Fruit fly (Drosophila melanogaster) whole organism, embryonic: ENCODE results near the gene CG14252.
A peak's percentile ranks its signal among the peaks of the same experiment; 100 is the strongest.

Experiments used
- Atf6 ChIP-seq: fragments of 200-800 bp; sonication (Bioruptor generic); IDR thresholded peaks from 2 replicates; pipeline ENCODE4 v1.3.6; 2022; ENCODE audit warnings: missing biosample characterization, missing genetic modification characterization
- BtbVII ChIP-seq: fragments of 200-800 bp; sonication (Bioruptor generic); optimal IDR thresholded peaks from 3 replicates; lab custom pipeline; 2017; ENCODE audit warnings: missing biosample characterization, mild to moderate bottlenecking, missing genetic modification characterization
- CG10431 ChIP-seq: fragments of 200-800 bp; sonication (Bioruptor generic); optimal IDR thresholded peaks from 3 replicates; lab custom pipeline; 2018; ENCODE audit warnings: missing biosample characterization, mild to moderate bottlenecking, missing genetic modification characterization
- CG13287 ChIP-seq: fragments of 200-800 bp; sonication (Bioruptor generic); IDR thresholded peaks from 2 replicates; pipeline ENCODE4 v1.3.6; 2022; ENCODE audit warnings: missing biosample characterization, missing genetic modification characterization; ENCODE audit not compliant: partially characterized antibody
- CG13894 ChIP-seq: fragments of 200-800 bp; sonication (Bioruptor generic); optimal IDR thresholded peaks from 3 replicates; lab custom pipeline; 2018; ENCODE audit warnings: missing biosample characterization, mild to moderate bottlenecking, missing genetic modification characterization, moderate library complexity
- CG15514 ChIP-seq: fragments of 200-800 bp; sonication (Bioruptor generic); optimal IDR thresholded peaks from 3 replicates; lab custom pipeline; 2017; ENCODE audit warnings: missing biosample characterization, missing genetic modification characterization, mild to moderate bottlenecking, moderate library complexity, missing genetic modification reagents
- CG16779 ChIP-seq: fragments of 200-800 bp; sonication (Bioruptor generic); IDR thresholded peaks from 2 replicates; pipeline ENCODE4 v1.3.6; 2022; ENCODE audit warnings: missing biosample characterization, missing genetic modification characterization
- CG18599 ChIP-seq: fragments of 200-800 bp; sonication (Bioruptor generic); optimal IDR thresholded peaks from 3 replicates; lab custom pipeline; 2017; ENCODE audit warnings: missing biosample characterization, missing genetic modification characterization, mild to moderate bottlenecking, moderate library complexity, missing genetic modification reagents
- CG32532 ChIP-seq: fragments of 200-800 bp; sonication (Bioruptor generic); IDR thresholded peaks from 2 replicates; pipeline ENCODE4 v1.3.6; 2022; ENCODE audit warnings: missing biosample characterization, missing genetic modification characterization
- CG6765 ChIP-seq: fragments of 200-800 bp; sonication (Bioruptor generic); optimal IDR thresholded peaks from 3 replicates; lab custom pipeline; 2017; ENCODE audit warnings: missing biosample characterization, mild to moderate bottlenecking, missing genetic modification characterization
- CG7745 ChIP-seq: fragments of 200-800 bp; sonication (Bioruptor generic); optimal IDR thresholded peaks from 2 replicates; lab custom pipeline; 2018; ENCODE audit warnings: missing biosample characterization, mild to moderate bottlenecking, missing genetic modification characterization, moderate library complexity
- CG7987 ChIP-seq: fragments of 200-800 bp; sonication (Bioruptor generic); optimal IDR thresholded peaks from 2 replicates; lab custom pipeline; 2018; ENCODE audit warnings: missing biosample characterization, mild to moderate bottlenecking, missing genetic modification characterization, moderate library complexity
- CG8478 ChIP-seq: fragments of >200 bp; optimal IDR thresholded peaks from 2 replicates; lab custom pipeline; 2018
- CG9932 ChIP-seq: fragments of 200-800 bp; sonication (Bioruptor generic); IDR thresholded peaks from 2 replicates; pipeline ENCODE4 v1.3.6; 2022; ENCODE audit warnings: missing biosample characterization, missing genetic modification characterization
- CTCF ChIP-seq: fragments of 200-800 bp; sonication (Bioruptor generic); optimal IDR thresholded peaks from 2 replicates; lab custom pipeline; 2017; ENCODE audit warnings: missing biosample characterization, mild to moderate bottlenecking, missing genetic modification characterization, moderate library complexity
- Doc2 ChIP-seq: fragments of 200-800 bp; sonication (Bioruptor generic); IDR thresholded peaks from 2 replicates; pipeline ENCODE4 v1.3.6; 2022; ENCODE audit warnings: missing biosample characterization, missing genetic modification characterization
- Eip74EF ChIP-seq, 2 experiments: fragments of 200-800 bp in 1 of 2; fragments of >200 bp in 1 of 2; sonication (Bioruptor generic) in 1 of 2; optimal IDR thresholded peaks; 2 replicates each; lab custom pipeline; 2017 to 2019; ENCODE audit warnings: missing biosample characterization in 2 of 2, missing genetic modification characterization in 2 of 2, mild to moderate bottlenecking in 1 of 2, moderate library complexity in 1 of 2
- Fer3 ChIP-seq: fragments of 200-800 bp; sonication (Bioruptor generic); optimal IDR thresholded peaks from 2 replicates; lab custom pipeline; 2018; ENCODE audit warnings: missing biosample characterization, mild to moderate bottlenecking, missing genetic modification characterization, moderate library complexity
- HmgZ ChIP-seq: fragments of 200-800 bp; sonication (Bioruptor generic); optimal IDR thresholded peaks from 2 replicates; lab custom pipeline; 2018; ENCODE audit warnings: missing biosample characterization, mild to moderate bottlenecking, missing genetic modification characterization
- Med ChIP-seq: fragments of 200-800 bp; sonication (Bioruptor generic); peaks from one replicate; lab custom pipeline; 2016; ENCODE audit warnings: missing biosample characterization, missing genetic modification characterization, mild to moderate bottlenecking, inconsistent platforms, moderate library complexity
- Opbp ChIP-seq: fragments of 200-800 bp; sonication (Bioruptor generic); IDR thresholded peaks from 3 replicates; pipeline ENCODE4 v1.3.6; 2022; ENCODE audit warnings: missing biosample characterization, missing genetic modification characterization; ENCODE audit not compliant: partially characterized antibody
- Rfx ChIP-seq: fragments of 200-800 bp; sonication (Bioruptor generic); IDR thresholded peaks from 2 replicates; pipeline ENCODE4 v1.3.6; 2022; ENCODE audit warnings: missing biosample characterization, missing genetic modification characterization
- Taf1 ChIP-seq: fragments of 200-800 bp; sonication (Bioruptor generic); IDR thresholded peaks from 2 replicates; pipeline ENCODE4 v1.3.6; 2022; ENCODE audit warnings: missing biosample characterization, missing genetic modification characterization
- Vsx1 ChIP-seq: fragments of 200-800 bp; sonication (Bioruptor generic); optimal IDR thresholded peaks from 2 replicates; lab custom pipeline; 2017; ENCODE audit warnings: missing biosample characterization, mild to moderate bottlenecking, missing genetic modification characterization, missing genetic modification reagents
- abd-A ChIP-seq: fragments of 200-800 bp; sonication (Bioruptor generic); optimal IDR thresholded peaks from 3 replicates; lab custom pipeline; 2019; ENCODE audit warnings: missing biosample characterization, mild to moderate bottlenecking, missing genetic modification characterization, moderate library complexity
- aop ChIP-seq: fragments of 200-800 bp; sonication (Bioruptor generic); IDR thresholded peaks from 2 replicates; pipeline ENCODE4 v1.3.6; 2022; ENCODE audit warnings: missing biosample characterization, missing genetic modification characterization
- ara ChIP-seq: fragments of 200-800 bp; sonication (Bioruptor generic); IDR thresholded peaks from 2 replicates; pipeline ENCODE4 v1.3.6; 2022; ENCODE audit warnings: missing biosample characterization, missing genetic modification characterization
- chinmo ChIP-seq: fragments of 200-800 bp; sonication (Bioruptor generic); IDR thresholded peaks from 4 replicates; pipeline ENCODE4 v1.3.6; 2022; ENCODE audit warnings: missing biosample characterization, missing genetic modification characterization; ENCODE audit not compliant: partially characterized antibody
- corto ChIP-seq: fragments of 200-800 bp; sonication (Bioruptor generic); optimal IDR thresholded peaks from 2 replicates; lab custom pipeline; 2016; ENCODE audit warnings: missing biosample characterization, mild to moderate bottlenecking, missing genetic modification characterization, moderate library complexity
- crp ChIP-seq, 2 experiments: fragments of 200-800 bp; sonication (Bioruptor generic); optimal IDR thresholded peaks; 2 replicates in 1 of 2; 3 replicates in 1 of 2; lab custom pipeline; 2017; ENCODE audit warnings: missing biosample characterization in 2 of 2, missing genetic modification characterization in 2 of 2, mild to moderate bottlenecking in 1 of 2, moderate library complexity in 1 of 2
- da ChIP-seq: fragments of 200-800 bp; sonication (Bioruptor generic); optimal IDR thresholded peaks from 2 replicates; lab custom pipeline; 2016; ENCODE audit warnings: missing biosample characterization, missing genetic modification characterization
- eyg ChIP-seq: fragments of 200-800 bp; sonication (Bioruptor generic); optimal IDR thresholded peaks from 3 replicates; lab custom pipeline; 2016; ENCODE audit warnings: missing biosample characterization, missing genetic modification characterization
- fd96Cb ChIP-seq: fragments of 200-800 bp; sonication (Bioruptor generic); optimal IDR thresholded peaks from 2 replicates; lab custom pipeline; 2018; ENCODE audit warnings: missing biosample characterization, mild to moderate bottlenecking, missing genetic modification characterization, moderate library complexity
- fu2 ChIP-seq: fragments of 200-800 bp; sonication (Bioruptor generic); optimal IDR thresholded peaks from 2 replicates; lab custom pipeline; 2016; ENCODE audit warnings: missing biosample characterization, missing genetic modification characterization
- grn ChIP-seq: fragments of 200-800 bp; sonication (Bioruptor generic); optimal IDR thresholded peaks from 3 replicates; lab custom pipeline; 2017; ENCODE audit warnings: missing biosample characterization, missing genetic modification characterization
- gro ChIP-seq: fragments of 200-800 bp; sonication (Bioruptor generic); optimal IDR thresholded peaks from 2 replicates; lab custom pipeline; 2016; ENCODE audit warnings: missing biosample characterization, missing genetic modification characterization
- jumu ChIP-seq: fragments of 200-800 bp; sonication (Bioruptor generic); optimal IDR thresholded peaks from 3 replicates; lab custom pipeline; 2016; ENCODE audit warnings: missing biosample characterization, missing genetic modification characterization
- lola ChIP-seq, 3 experiments: fragments of >200 bp in 2 of 3; fragments of 200-800 bp in 1 of 3; sonication (Bioruptor generic) in 1 of 3; optimal IDR thresholded peaks; 2 replicates each; lab custom pipeline; 2017 to 2019; ENCODE audit warnings: missing biosample characterization in 3 of 3, missing genetic modification characterization in 3 of 3, mild to moderate bottlenecking in 1 of 3, moderate library complexity in 1 of 3
- pan ChIP-seq, 4 experiments: fragments of >200 bp in 3 of 4; fragments of 200-800 bp in 1 of 4; sonication (Bioruptor generic) in 1 of 4; optimal IDR thresholded peaks in 3 of 4; IDR thresholded peaks in 1 of 4; 2 replicates each; pipeline versions ENCODE4 v1.3.6 to Lab custom; 2017 to 2022; ENCODE audit warnings: missing biosample characterization in 2 of 4, missing genetic modification characterization in 2 of 4, mixed read lengths in 1 of 4
- rib ChIP-seq: fragments of 200-800 bp; sonication (Bioruptor generic); IDR thresholded peaks from 2 replicates; pipeline ENCODE4 v1.3.6; 2022; ENCODE audit warnings: missing biosample characterization, missing genetic modification characterization
- row ChIP-seq: fragments of 200-800 bp; sonication (Bioruptor generic); IDR thresholded peaks from 3 replicates; pipeline ENCODE4 v1.3.6; 2022; ENCODE audit warnings: missing biosample characterization, missing genetic modification characterization
- sd ChIP-seq: fragments of 200-800 bp; sonication (Bioruptor generic); optimal IDR thresholded peaks from 3 replicates; lab custom pipeline; 2018; ENCODE audit warnings: missing biosample characterization, mild to moderate bottlenecking, missing genetic modification characterization, moderate library complexity
- sens-2 ChIP-seq: fragments of 200-800 bp; sonication (Bioruptor generic); IDR thresholded peaks from 2 replicates; pipeline ENCODE4 v1.3.6; 2022; ENCODE audit warnings: missing biosample characterization, missing genetic modification characterization
- slbo ChIP-seq: fragments of 200-800 bp; sonication (Bioruptor generic); IDR thresholded peaks from 2 replicates; pipeline ENCODE4 v1.3.6; 2022; ENCODE audit warnings: missing biosample characterization, missing genetic modification characterization
- tap ChIP-seq: fragments of 200-800 bp; optimal IDR thresholded peaks from 3 replicates; lab custom pipeline; 2019; ENCODE audit warnings: missing biosample characterization, mild to moderate bottlenecking, missing genetic modification characterization, moderate library complexity
- tll ChIP-seq, 2 experiments: fragments of 200-800 bp in 1 of 2; fragments of >200 bp in 1 of 2; sonication (Bioruptor generic) in 1 of 2; optimal IDR thresholded peaks; 2 replicates each; lab custom pipeline; 2017 to 2019; ENCODE audit warnings: missing biosample characterization in 2 of 2, missing genetic modification characterization in 2 of 2, mild to moderate bottlenecking in 1 of 2, moderate library complexity in 1 of 2
- tna ChIP-seq: fragments of 200-800 bp; sonication (Bioruptor generic); IDR thresholded peaks from 2 replicates; pipeline ENCODE4 v1.3.6; 2022; ENCODE audit warnings: missing biosample characterization, missing genetic modification characterization; ENCODE audit not compliant: partially characterized antibody
- unc-4 ChIP-seq: fragments of 200-800 bp; sonication (Bioruptor generic); IDR thresholded peaks from 2 replicates; pipeline ENCODE4 v1.3.6; 2022; ENCODE audit warnings: missing biosample characterization, missing genetic modification characterization; ENCODE audit not compliant: partially characterized antibody
- vfl ChIP-seq: fragments of 200-800 bp; sonication (Bioruptor generic); optimal IDR thresholded peaks from 2 replicates; lab custom pipeline; 2016; ENCODE audit warnings: missing biosample characterization, missing genetic modification characterization

Gene CG14252

dm6 chr3R:26980282-26980691 is 35.0 kb downstream of the CG14252 start (continued):
- TF ChIP-seq CG13287 (GFP tag; lab: Robert Waterston, UW) = peak; percentile 70
- TF ChIP-seq CG10431 (GFP tag; lab: Kevin White, UChicago) = peak; percentile 90
- no peak for TF ChIP-seq jumu
- no peak for TF ChIP-seq tap (tag; lab: Kevin White, UChicago)
- peak; percentile 52 for TF ChIP-seq unc-4 (GFP tag; lab: Robert Waterston, UW)
- TF ChIP-seq gro (GFP tag; lab: Kevin White, UChicago) = peak; percentile 34
- peak; percentile 57 for TF ChIP-seq abd-A (tag; lab: Kevin White, UChicago)
- TF ChIP-seq CG15514 = peak; percentile 6
- 0 out of 2 replicates have a peak, but pooled peaks have one; percentile 39 for TF ChIP-seq CG16779 (GFP tag; lab: Robert Waterston, UW)
- TF ChIP-seq Taf1 (GFP tag; lab: Robert Waterston, UW) = 0 out of 2 replicates have a peak, but pooled peaks have one; percentile 17
- TF ChIP-seq CG6765 = peak; percentile 39
- no peak for TF ChIP-seq CG18599
- TF ChIP-seq corto (GFP tag; lab: Kevin White, UChicago) = no peak
- peak; percentile 68 for TF ChIP-seq tna (GFP tag; lab: Robert Waterston, UW)
- TF ChIP-seq HmgZ = peak; percentile 1
- TF ChIP-seq Vsx1 (GFP tag; lab: Kevin White, UChicago) = peak; percentile 28
- no peak for TF ChIP-seq crp (GFP tag; optimal IDR thresholded peaks at IDR 0.05; lab: Kevin White, UChicago)
- TF ChIP-seq eyg (GFP tag; lab: Kevin White, UChicago) = no peak
- TF ChIP-seq Atf6 (GFP tag; lab: Robert Waterston, UW) = peak; percentile 48
- peak; percentile 35 for TF ChIP-seq slbo (GFP tag; lab: Robert Waterston, UW)
- no peak for TF ChIP-seq lola (GFP tag; optimal IDR thresholded peaks at IDR 0.05; lab: Kevin White, UChicago)
- TF ChIP-seq CG13894 (tag; lab: Kevin White, UChicago) = peak; percentile 60
- no peak for TF ChIP-seq pan (optimal IDR thresholded peaks at IDR 0.05; lab: Kevin White, UChicago)
- peak in 1 of 2 experiments; percentile 42 for TF ChIP-seq pan (GFP tag; optimal IDR thresholded peaks at IDR 0.05 in 1 of 2, IDR thresholded peaks at IDR 0.05 in 1 of 2)
- TF ChIP-seq ara (GFP tag; lab: Robert Waterston, UW) = no peak
- TF ChIP-seq CG7987 = peak; percentile 47
- TF ChIP-seq CG9932 = peak; percentile 26; the same call in 1 of the 2 replicates
- TF ChIP-seq Opbp = peak; percentile 16; the same call in 1 of the 3 replicates
- TF ChIP-seq chinmo (GFP tag; lab: Robert Waterston, UW) = peak; percentile 93; the same call in 3 of the 4 replicates
- TF ChIP-seq, all 482 proteins: peak for 74

DNA sequence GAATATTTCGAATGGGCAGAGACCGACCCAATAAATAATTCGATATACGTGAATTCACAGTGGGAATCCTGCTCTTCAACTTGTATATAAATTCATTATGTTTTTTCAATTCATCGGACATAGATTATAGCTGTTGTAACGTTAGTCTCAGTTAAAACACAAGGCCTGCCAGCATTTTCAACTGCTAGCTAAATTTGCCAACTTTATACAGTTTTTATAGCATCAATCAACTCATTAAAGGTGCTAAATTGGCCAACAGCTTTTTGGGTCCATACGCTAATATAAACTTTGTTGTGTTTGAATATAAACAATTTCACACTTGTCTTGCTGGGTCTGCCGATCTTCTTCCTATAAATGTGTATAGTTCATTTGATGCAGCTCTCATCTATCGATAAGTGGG is 36.8 kb downstream of the CG14252 start:
- TF ChIP-seq rib (GFP tag; lab: Robert Waterston, UW) (no peak), da (GFP tag; lab: Kevin White, UChicago) (no peak), Fer3 (tag; lab: Kevin White, UChicago) (no peak), CG7745 (no peak), grn (no peak), tll (GFP tag; optimal IDR thresholded peaks at IDR 0.05; lab: Kevin White, UChicago) (no peak), CG8478 (lab: Kevin White, UChicago) (no peak), Doc2 (GFP tag; lab: Robert Waterston, UW) (no peak), row (GFP tag; lab: Robert Waterston, UW) (no peak), Med (GFP tag; lab: Kevin White, UChicago) (peak; percentile 52), sens-2 (GFP tag; lab: Robert Waterston, UW) (no peak), fu2 (GFP tag; lab: Kevin White, UChicago) (no peak), Rfx (GFP tag; lab: Robert Waterston, UW) (no peak), gro (GFP tag; lab: Kevin White, UChicago) (peak; percentile 62), Atf6 (GFP tag; lab: Robert Waterston, UW) (peak; percentile 18; the same call in 1 of the 2 replicates), chinmo (GFP tag; lab: Robert Waterston, UW) (0 out of 4 replicates have a peak, but pooled peaks have one; percentile 50), vfl (no peak), sd (tag; lab: Kevin White, UChicago) (peak; percentile 23), CG32532 (GFP tag; lab: Robert Waterston, UW) (no peak), CTCF (GFP tag; lab: Kevin White, UChicago) (no peak), aop (GFP tag; lab: Robert Waterston, UW) (no peak), BtbVII (no peak), Eip74EF (GFP tag; optimal IDR thresholded peaks at IDR 0.05; lab: Kevin White, UChicago) (peak in 1 of 2 experiments; percentile 13), fd96Cb (tag; lab: Kevin White, UChicago) (no peak)
